Fruit fly (Drosophila melanogaster): ENCODE data around the gene sc.

sc gene

dm6 chrX:414352-414751 is 18.5 kb downstream of the sc start (continued):
- TF ChIP-seq CG9727 (GFP tag; optimal IDR thresholded peaks at IDR 0.05) (peak; percentile 36), h (optimal IDR thresholded peaks at IDR 0.05) (no peak), dmrt11E (tag; optimal IDR thresholded peaks at IDR 0.05) (peak; percentile 42), dmrt99B (tag; optimal IDR thresholded peaks at IDR 0.05) (no peak), prd (optimal IDR thresholded peaks at IDR 0.05) (no peak), prd (GFP tag; IDR thresholded peaks at IDR 0.05) (peak; percentile 59; the same call in 2 of the 3 replicates), lola (GFP tag; optimal IDR thresholded peaks at IDR 0.05) (peak in 1 of 3 experiments; percentile 30)

- TF ChIP-seq CG10431 (GFP tag; optimal IDR thresholded peaks at IDR 0.05): no peak
- peak; percentile 53 for TF ChIP-seq CG15696 (tag; optimal IDR thresholded peaks at IDR 0.05)
- no peak for TF ChIP-seq CG7372 (GFP tag; IDR thresholded peaks at IDR 0.05)
- no peak for TF ChIP-seq Lim3 (GFP tag; IDR thresholded peaks at IDR 0.05)
- TF ChIP-seq YL-1 (GFP tag; optimal IDR thresholded peaks at IDR 0.05): no peak
- no peak for TF ChIP-seq Mes4 (GFP tag; optimal IDR thresholded peaks at IDR 0.05)
- peak in 1 of 2 experiments; percentile 60 for TF ChIP-seq Hr78 (GFP tag; optimal IDR thresholded peaks at IDR 0.05)
- no peak for TF ChIP-seq CG13123 (GFP tag; optimal IDR thresholded peaks at IDR 0.05)
- no peak for TF ChIP-seq Hand (GFP tag; optimal IDR thresholded peaks at IDR 0.05)
- no peak for TF ChIP-seq tll (GFP tag; optimal IDR thresholded peaks at IDR 0.05)
- TF ChIP-seq pzg (GFP tag; optimal IDR thresholded peaks at IDR 0.05): no peak
- no peak for TF ChIP-seq kni (GFP tag; optimal IDR thresholded peaks at IDR 0.05)
- TF ChIP-seq CG8290 (GFP tag; optimal IDR thresholded peaks at IDR 0.05): no peak
- no peak for TF ChIP-seq CG8290 (tag; optimal IDR thresholded peaks at IDR 0.05)
- no peak for TF ChIP-seq Bgb (GFP tag; IDR thresholded peaks at IDR 0.05; ENCODE audit: partially characterized antibody)
- peak in 1 of 2 experiments; percentile 42 for TF ChIP-seq Pdp1 (GFP tag; optimal IDR thresholded peaks at IDR 0.05)
- no peak for TF ChIP-seq trem (tag; optimal IDR thresholded peaks at IDR 0.05)
- TF ChIP-seq fu2 (GFP tag; optimal IDR thresholded peaks at IDR 0.05): no peak
- TF ChIP-seq Gsc (GFP tag; IDR thresholded peaks at IDR 0.05): no peak
- TF ChIP-seq nom (GFP tag; optimal IDR thresholded peaks at IDR 0.05): no peak
- TF ChIP-seq bab2 (GFP tag; optimal IDR thresholded peaks at IDR 0.05): no peak
- no peak for TF ChIP-seq pan (optimal IDR thresholded peaks at IDR 0.05)
- TF ChIP-seq pan (GFP tag; optimal IDR thresholded peaks at IDR 0.05 in 1 of 2, IDR thresholded peaks at IDR 0.05 in 1 of 2): no peak
- TF ChIP-seq CG15479 (GFP tag; optimal IDR thresholded peaks at IDR 0.05): peak; percentile 67
- no peak for TF ChIP-seq lola (GFP tag; optimal IDR thresholded peaks at IDR 0.05)
- no peak for TF ChIP-seq CG13624 (GFP tag; optimal IDR thresholded peaks at IDR 0.05)
- TF ChIP-seq wdn (GFP tag; IDR thresholded peaks at IDR 0.05): no peak
- TF ChIP-seq CG9727 (GFP tag; optimal IDR thresholded peaks at IDR 0.05): no peak
- no peak for TF ChIP-seq CG34376 (GFP tag; optimal IDR thresholded peaks at IDR 0.05)
- TF ChIP-seq CG13296 (GFP tag; optimal IDR thresholded peaks at IDR 0.05): no peak
- no peak for TF ChIP-seq chn (GFP tag; optimal IDR thresholded peaks at IDR 0.05)
- no peak for TF ChIP-seq CG3995 (GFP tag; optimal IDR thresholded peaks at IDR 0.05)
- peak; percentile 14 for TF ChIP-seq gcm (GFP tag; optimal IDR thresholded peaks at IDR 0.05)
These were observed 27.5 kb downstream of the sc start for dm6 chrX:423374-423773.

dm6 chrX:425524-425923 is 29.7 kb downstream of the sc start:
- TF ChIP-seq CkIIα-i1 (GFP tag; IDR thresholded peaks at IDR 0.05): no peak
- TF ChIP-seq ewg (GFP tag; optimal IDR thresholded peaks at IDR 0.05): no peak
- TF ChIP-seq btn (GFP tag; optimal IDR thresholded peaks at IDR 0.05): no peak
- TF ChIP-seq pho (GFP tag; optimal IDR thresholded peaks at IDR 0.05): no peak
- no peak for TF ChIP-seq emc (GFP tag; optimal IDR thresholded peaks at IDR 0.05)
- TF ChIP-seq Jarid2 (GFP tag; optimal IDR thresholded peaks at IDR 0.05): no peak

All from whole organism, embryonic.